Worm (Caenorhabditis elegans): ENCODE results near the gene Y43F8A.2.

DNA sequence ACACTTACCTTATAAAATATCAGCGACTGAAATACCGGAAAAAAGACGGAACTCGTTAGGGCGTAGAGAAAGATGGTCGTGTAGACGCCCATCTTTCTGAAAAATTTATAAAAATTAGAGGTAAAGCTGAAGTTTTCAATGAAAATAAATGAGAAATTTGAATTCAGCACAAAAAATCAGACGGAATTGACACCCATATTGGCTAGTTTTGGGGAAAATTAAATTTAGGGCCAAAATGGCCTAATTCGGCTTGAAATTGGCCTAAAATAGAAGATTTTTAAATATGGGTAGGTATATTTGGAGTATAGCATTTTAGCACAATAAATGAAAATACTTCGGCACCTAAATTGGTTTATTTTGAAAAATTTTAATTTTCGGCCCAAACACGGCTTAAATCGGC is 18.7 kb downstream of the Y43F8A.2 start, which contains the start of gene slcr-46.2:
- no peak for TF ChIP-seq dmd-9 (GFP tag; IDR thresholded peaks at IDR 0.05)
- no peak for TF ChIP-seq nhr-102 (tag; optimal IDR thresholded peaks at IDR 0.05)
- no peak for TF ChIP-seq ztf-11 (tag; optimal IDR thresholded peaks at IDR 0.05)
- no peak for TF ChIP-seq nhr-10 (tag; optimal IDR thresholded peaks at IDR 0.05)
- TF ChIP-seq ctbp-1 (GFP tag; IDR thresholded peaks at IDR 0.05) = no peak
- TF ChIP-seq aha-1 (tag) = no peak
- TF ChIP-seq snpc-4 (tag; optimal IDR thresholded peaks at IDR 0.05) = no peak
- TF ChIP-seq pha-4 (GFP tag; IDR thresholded peaks at IDR 0.05) = no peak
- TF ChIP-seq pha-4 (tag; optimal IDR thresholded peaks at IDR 0.05) = no peak
- TF ChIP-seq fos-1 (tag; optimal IDR thresholded peaks at IDR 0.05) = no peak
- TF ChIP-seq dpl-1 (GFP tag; optimal IDR thresholded peaks at IDR 0.05) = no peak
- no peak for TF ChIP-seq pqm-1 (tag; optimal IDR thresholded peaks at IDR 0.05)
- TF ChIP-seq saeg-2 (GFP tag; IDR thresholded peaks at IDR 0.05) = no peak
